Fruit fly (Drosophila melanogaster) ovary, adult (tissue): ENCODE data around the gene CG13928.
A peak's percentile ranks its signal among the peaks of the same experiment; 100 is the strongest.

ENCODE experiments used
- CG17801 ChIP-seq: fragments of 200-800 bp; optimal IDR thresholded peaks from 2 replicates; lab custom pipeline; 2019; ENCODE audit warnings: missing biosample characterization, mild to moderate bottlenecking, missing genetic modification characterization, moderate library complexity; ENCODE audit not compliant: partially characterized antibody

CG13928 gene

DNA sequence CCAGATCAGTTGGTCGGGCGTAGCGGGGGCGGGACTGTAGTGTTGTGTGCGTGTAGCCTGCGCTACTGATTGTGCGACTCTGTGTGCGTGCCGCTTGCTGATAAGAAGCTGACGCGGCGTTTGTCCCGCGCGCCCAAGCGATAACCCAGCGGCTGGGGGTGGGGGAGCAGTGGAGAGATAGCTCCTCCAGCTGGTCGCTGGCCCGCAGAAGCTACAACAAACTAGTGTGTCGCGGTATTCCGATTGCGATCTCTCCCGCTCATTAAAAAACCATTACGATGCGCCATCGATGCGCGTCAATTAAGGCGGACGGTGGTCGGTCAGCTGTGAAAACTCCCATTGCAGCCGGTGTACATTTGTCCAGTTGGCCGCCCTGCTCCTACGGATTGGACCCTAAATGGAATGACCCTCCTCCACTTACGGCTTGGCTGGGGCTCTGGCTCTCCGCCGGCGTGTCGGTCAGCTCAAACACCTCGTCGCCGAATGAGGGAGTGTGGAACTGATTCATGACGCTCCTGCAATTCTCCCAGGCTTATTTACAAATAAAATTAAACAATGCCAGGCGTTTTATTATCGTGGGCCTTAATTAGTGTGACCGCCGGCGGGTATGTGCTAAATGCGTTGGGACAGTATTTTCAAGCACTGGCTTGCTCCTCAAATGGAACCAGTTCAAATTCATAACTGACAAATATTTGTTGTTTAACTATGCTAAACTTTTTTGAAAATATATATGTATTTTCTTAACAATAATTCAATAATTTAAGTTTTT is 25.9 kb downstream of the CG13928 start, which contains the start of gene CG12104:
Gene CG12104 (minus strand): TSS at position 611 of the 769 bp plus-strand sequence.
- no peak for TF ChIP-seq CG17801 (GFP tag; lab: Kevin White, UChicago)

DNA sequence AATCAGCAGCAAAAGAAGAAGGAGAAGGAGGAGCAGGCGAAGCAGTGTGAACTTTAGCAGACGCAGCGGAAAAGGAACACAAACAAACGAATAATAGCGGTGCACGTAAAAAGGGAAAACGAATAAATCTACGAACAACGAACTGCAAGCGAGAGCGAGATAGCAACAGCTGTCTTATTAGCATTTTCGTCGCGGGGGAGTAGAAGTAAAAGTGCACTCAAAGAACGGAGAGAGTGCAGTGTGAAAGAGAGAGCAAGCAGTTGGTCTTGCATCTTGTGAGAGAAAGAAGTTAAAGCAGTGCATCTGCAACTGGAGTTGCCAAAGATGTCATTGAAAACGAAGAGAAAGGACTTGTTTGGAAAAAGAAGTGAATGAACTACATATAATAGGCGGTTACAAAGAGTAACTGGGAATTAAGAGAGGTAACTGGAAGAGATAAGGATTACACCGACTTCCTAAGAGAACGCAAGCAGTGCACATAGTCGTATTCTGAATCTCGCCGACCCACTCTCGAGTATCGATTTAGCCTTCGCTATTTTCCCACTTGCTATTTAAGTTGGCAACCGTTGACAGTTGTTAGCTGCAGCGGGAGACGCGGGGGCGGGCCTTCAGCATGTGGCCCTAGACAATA is 35.2 kb downstream of the CG13928 start:
- TF ChIP-seq CG17801 (GFP tag; lab: Kevin White, UChicago) = peak; percentile 40

DNA sequence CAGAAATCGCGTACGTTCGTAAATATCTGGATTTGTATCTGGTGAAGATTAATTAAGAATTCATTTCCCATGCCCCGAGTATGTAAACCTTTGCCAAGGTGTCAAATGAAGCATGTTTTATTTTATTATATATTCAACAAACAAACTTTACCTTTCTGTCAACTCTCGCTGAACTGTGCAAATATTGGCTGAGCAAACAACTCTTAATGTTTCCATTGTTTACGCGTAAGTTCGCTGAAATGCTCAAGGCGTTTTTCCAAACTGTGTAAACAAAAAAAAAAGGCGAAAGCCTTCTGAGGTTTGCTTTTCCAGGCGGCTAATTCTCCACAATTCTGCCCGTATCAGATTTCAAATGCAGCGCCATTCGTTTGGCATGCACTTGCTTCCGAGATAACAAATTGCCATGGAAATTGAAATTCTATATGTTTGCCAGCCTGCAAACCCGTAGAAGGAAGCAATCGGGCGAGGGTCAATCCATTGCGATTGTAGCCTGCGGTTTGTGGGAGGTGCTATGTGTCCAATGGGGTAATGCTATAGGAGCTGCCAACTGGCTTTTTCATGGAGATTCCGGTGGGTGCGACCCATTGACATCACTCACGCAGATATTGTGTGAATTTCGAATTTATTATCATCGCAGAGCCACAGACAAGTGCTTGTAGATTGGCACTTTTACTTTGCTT is 36.3 kb downstream of the CG13928 start:
- TF ChIP-seq CG17801 (GFP tag; lab: Kevin White, UChicago) = no peak

DNA sequence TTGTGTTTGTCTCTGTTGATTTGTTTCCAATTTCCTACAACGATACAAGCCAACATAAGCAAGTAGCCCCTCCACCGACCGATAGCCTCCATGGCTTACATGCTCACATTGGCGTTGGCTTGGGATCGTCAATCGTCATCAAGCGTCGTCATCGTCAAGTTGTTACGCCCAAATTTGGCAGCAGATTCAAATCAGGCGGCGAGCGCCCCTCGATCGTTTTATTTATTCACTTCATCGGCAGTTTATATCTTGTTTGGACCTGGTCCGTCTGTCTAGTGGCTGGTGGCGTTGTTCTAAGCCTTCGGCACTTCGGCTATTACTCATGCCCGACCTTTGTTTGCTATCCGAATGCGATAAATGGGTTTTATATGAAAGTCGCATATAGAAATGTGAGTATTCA is 38.0 kb downstream of the CG13928 start:
- no peak for TF ChIP-seq CG17801 (GFP tag; lab: Kevin White, UChicago)

DNA sequence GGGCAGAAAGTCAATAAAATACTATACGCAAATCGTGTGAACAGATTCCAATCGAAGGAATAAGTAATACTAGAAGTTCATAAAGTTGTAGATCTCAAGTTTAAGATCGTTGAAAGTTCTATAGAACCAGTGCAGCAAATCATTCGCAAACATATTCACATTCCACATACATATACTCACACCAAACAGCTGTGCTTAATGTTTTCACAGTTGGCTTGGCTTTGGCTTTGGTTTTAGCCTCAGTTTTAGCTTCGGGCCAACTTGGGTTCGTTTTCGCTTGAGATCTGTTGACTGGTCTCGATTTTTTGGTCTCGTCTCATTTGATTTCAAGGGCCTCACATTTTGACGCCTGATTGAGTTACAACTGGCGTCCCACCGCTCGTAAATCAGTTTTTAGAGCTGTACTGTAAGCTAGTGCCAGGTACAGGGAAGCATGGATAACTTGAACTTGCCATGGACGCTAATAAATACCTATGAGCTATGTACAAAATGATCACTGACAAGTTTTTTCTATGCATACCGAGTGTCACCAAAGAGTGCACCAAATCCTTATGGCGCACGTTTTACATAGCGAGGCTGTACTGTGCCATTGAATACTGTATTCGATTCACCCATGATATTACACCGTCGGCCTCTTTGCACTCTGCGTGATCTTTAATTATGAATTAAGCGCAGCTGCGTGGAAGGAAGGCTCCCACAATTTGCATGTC is 40.9 kb downstream of the CG13928 start:
- TF ChIP-seq CG17801 (GFP tag; lab: Kevin White, UChicago) = peak; percentile 80

DNA sequence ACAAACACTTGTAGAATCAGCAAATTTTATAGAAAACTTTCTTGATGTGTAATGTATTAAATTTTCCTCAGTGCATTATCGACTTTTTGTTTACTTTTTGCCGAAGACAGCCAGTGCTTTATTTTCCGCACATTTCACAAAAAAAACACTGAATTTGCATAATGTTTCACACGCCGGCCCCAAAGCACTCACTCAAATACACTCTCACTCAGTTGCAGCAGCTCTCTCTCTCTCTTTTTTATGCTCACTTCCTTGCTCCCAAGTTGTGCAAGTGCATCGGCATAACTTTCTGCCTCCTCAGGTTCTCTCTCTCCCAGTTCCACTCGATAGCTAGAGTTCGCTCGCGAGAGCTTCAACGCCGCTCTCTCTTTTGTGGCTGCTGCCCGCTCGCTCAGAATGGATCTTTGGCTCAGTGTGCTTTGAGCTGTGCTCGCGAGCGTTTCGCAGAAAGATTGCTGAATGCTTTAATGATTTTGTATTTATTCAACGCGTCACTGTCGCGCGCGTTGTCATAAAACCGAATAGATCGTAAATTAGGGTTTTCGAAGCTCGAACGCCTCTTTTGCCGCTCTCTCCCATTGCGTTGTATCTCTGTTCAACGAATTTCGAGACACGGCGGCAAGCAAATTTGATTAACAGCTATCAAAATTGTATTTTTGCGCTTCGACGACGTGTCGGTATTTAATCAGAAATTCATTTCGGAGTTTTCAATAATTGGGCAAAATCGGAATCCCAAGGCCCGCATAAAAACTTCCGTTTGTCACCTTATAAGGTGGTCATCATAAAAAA is 41.7 kb downstream of the CG13928 start:
- peak; percentile 67 for TF ChIP-seq CG17801 (GFP tag; lab: Kevin White, UChicago)

DNA sequence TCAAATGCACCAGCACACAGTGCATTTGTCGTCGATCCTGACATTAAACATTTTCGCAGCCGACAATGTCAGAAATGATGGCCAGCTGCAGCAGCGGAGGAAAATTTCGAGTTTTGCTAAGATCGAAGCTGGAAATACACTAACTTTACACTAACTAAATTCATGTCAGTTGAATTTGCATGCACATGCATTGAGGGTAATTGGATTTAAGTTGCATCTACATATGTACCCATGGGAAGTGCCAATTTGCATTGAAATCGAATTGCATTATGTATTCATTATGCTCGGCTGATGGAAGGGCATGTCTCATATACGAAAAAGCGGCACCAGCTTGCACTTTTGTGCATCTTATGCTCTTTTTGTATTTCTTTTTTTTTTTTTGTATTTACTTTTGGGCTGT is 43.4 kb downstream of the CG13928 start:
- TF ChIP-seq CG17801 (GFP tag; lab: Kevin White, UChicago) = peak; percentile 85

DNA sequence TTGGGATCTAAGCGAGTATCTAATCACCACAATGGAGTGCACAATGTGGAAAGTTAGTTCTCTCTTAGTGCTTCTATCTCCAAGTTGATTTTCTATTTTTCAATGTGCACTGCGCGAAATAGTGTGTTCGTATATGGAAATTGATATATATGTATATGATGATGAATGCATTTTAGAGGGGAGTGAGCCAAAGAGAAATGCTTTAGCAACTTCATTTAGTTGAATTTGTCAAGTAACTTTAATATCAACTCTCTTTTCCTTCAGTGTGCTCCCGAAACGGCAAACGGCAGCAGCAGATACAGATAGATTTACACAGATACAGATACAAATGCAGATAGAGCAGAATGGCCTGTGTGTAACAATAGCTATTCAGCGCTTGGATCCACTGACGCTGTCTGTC is 44.2 kb downstream of the CG13928 start:
- no peak for TF ChIP-seq CG17801 (GFP tag; lab: Kevin White, UChicago)

DNA sequence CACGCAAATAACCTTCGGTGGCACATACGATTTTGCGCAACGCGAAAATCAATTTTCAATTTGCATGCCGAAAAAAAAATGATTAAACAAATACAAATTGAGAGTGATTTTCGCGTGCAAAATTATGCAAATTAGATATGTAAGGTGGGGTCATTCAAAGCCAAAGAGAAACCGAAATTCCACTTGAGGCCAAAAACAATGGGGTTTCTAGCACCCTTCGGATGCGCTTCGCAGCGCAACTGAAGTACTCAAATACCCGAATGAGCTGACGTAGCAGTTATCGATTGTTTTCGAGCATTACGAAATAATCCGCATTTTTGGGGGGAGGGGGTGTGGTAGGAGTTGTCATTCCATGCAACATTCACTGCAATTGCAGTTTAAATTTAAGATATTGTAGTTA is 47.4 kb downstream of the CG13928 start:
- TF ChIP-seq CG17801 (GFP tag; lab: Kevin White, UChicago) = no peak

DNA sequence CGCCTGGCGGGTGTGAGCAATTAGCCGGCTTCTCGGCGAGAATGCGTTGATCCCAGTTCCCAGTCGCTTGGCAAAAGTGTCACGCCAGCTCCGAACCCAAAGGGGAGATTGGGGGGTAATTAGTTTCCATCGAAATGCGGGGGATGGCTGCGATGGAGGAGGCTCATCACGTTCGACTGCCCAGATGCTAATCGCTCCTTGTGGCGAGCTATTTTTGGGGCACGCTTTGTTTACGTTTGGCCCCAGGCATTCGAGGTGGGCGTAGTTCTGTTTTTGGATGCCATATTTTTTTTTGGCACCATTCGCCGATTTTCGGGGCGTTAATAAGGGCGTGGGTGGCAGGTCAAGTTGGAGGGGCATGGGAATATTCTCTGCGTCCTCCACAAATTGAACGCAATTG is 48.0 kb downstream of the CG13928 start:
- TF ChIP-seq CG17801 (GFP tag; lab: Kevin White, UChicago) = no peak

DNA sequence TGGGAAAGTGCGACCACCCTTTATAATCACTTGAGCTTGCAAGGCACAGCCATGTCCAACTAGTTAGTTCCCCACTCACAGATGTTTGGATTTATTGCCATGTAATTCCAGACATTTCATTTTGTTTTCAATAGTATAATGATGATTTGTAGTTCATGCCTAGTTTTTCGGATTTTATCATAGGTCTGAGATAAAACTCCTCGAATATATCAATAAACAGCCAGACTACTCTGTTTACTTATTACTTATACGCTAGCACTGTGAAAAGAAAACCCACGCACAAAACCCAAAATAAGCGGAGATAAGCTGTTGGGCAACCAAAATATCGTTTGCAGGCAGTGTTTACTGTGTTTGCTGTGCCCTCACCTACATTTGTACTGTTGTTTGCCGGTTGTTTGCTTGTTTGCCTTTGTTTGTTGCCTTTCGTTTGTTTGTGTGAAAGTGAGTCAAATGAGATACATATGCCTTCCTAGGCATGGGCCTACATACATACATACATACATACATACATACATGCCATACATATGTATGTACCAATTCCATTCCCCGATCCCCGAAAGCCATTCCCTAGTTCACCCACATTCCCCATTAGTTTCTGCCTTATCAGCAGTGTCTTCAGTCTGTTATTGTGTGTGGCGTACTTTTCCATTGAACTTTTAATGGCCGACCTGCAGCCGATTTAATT is 48.9 kb downstream of the CG13928 start:
- TF ChIP-seq CG17801 (GFP tag; lab: Kevin White, UChicago) = no peak

DNA sequence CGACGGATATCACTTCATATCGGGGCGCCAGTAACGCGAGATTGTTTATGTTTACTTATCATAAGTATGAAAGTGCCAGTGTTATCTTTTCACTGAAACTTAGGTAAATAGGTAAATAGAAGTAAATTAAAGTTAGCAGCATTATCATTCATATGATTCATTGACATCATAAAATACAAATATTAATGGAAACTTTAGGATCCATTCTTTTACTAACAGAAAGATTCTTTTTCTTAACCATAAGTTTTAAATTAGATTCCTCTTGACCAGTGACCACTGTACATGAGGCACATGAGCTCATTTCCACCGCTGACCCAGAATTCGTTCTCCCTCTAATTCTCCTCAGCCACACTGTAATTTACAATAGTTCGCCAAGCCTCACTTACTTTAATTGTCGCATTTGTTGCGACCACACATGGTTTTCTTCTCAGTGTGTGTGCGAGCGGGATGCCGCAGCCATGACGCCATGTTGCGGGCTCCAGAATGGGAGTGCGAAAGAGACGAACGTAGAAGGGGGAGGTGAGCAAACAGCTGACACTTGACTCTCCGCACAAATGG is 49.7 kb downstream of the CG13928 start:
- TF ChIP-seq CG17801 (GFP tag; lab: Kevin White, UChicago) = no peak

DNA sequence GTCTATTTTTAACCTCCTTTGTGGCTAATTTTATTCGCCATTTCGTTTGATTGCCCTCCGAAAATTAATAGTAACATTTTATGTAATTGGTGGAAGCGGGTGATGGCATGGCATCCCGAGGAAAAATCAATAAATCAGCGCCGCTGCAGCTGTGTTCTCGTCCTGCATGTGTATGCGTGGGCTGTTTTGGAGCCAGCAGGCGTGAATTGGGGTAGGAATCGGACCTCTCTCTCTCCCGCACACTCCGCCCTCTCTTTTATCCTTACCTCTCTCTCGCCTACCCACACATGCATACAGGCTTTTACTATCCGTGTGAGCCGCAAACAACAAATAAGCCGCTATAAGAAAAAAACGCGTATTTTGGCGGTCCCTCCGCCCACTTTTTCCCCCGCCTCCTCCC is 50.8 kb downstream of the CG13928 start:
- TF ChIP-seq CG17801 (GFP tag; lab: Kevin White, UChicago) = no peak
